Fruit fly (Drosophila melanogaster): ENCODE results near the gene mira.

mira gene

DNA sequence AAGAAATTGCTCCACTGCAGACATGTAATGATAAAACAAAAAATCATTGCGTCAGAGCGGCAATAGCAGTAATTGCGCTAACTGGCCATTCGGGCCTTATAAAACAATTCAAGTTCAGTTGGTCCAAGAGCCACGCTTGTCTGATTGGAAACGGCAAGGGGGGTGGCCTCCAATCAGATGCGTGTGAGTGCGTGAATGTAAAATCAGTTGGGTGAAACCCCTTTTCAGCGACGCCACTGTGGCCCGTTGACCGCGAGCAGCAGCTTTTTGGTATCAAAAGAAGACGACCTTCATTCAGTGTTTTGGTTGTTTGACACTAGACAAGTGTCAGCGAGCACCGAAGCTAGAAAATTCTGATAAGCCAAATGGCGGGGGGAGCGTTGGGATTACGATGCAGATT is 32.6 kb downstream of the mira start:
- TF ChIP-seq salr (GFP tag; optimal IDR thresholded peaks at IDR 0.05) (no peak), CG8632 (GFP tag; optimal IDR thresholded peaks at IDR 0.05) (no peak), Sox102F (GFP tag; optimal IDR thresholded peaks at IDR 0.05) (no peak), Hr39 (GFP tag; optimal IDR thresholded peaks at IDR 0.05) (no peak), CG6163 (GFP tag; IDR thresholded peaks at IDR 0.05) (no peak), cyc (GFP tag; optimal IDR thresholded peaks at IDR 0.05) (no peak), CG9139 (GFP tag; optimal IDR thresholded peaks at IDR 0.05) (no peak)

DNA sequence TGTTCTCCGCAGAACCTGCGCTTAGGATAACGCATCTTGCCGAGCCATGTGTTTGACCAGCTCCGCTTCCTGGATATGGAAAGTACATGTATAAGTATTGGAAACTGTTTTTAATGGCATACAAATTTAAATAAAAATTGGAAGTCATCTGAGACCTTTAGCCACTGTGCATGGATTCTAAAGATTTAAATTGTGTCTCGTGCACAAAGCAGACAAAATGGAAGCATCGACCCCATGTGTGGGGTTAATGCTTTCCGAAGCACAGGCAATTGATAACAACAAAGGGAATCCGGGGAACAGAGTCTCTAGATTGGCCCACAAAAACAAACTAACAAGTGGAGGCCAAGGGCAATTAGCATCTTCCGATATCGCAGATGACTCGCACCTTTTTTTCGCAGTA is 33.2 kb downstream of the mira start:
- TF ChIP-seq Lpt (GFP tag; optimal IDR thresholded peaks at IDR 0.05) = no peak
- TF ChIP-seq CG8119 (GFP tag; IDR thresholded peaks at IDR 0.05) = no peak
- peak; percentile 94 for TF ChIP-seq svp (GFP tag)

DNA sequence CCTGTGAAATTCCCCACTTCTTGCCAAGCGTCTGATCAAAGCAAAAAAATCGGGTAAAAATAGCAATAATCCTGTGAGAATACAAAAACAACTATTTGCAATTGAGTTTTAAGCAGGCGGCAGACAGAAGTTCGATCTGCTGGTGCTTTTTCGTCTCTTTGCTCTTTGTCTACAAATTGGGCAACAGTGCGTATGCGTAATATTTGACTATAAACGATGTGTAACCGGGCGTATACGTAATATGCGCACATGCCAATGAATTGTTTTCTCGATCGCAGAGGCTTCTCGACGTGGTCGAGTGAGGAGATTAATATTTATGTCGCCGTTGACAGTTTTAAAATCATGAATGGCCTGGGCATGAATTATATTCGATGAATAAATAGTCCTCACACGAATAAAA is 39.6 kb downstream of the mira start:
- TF ChIP-seq Ets96B (tag; optimal IDR thresholded peaks at IDR 0.05) = no peak
- TF ChIP-seq CG11294 (GFP tag; IDR thresholded peaks at IDR 0.05) = no peak
- TF ChIP-seq CG6808 (GFP tag; optimal IDR thresholded peaks at IDR 0.05) = no peak
- TF ChIP-seq Sox14 (GFP tag; optimal IDR thresholded peaks at IDR 0.05) = no peak
- TF ChIP-seq CG31627 (GFP tag; optimal IDR thresholded peaks at IDR 0.05) = no peak
- TF ChIP-seq cyc (GFP tag; optimal IDR thresholded peaks at IDR 0.05) = no peak
- TF ChIP-seq topi (GFP tag; optimal IDR thresholded peaks at IDR 0.05) = no peak
- TF ChIP-seq OdsH (GFP tag; optimal IDR thresholded peaks at IDR 0.05) = no peak
- no peak for TF ChIP-seq achi (GFP tag; optimal IDR thresholded peaks at IDR 0.05)
- no peak for TF ChIP-seq Smox (GFP tag; optimal IDR thresholded peaks at IDR 0.05)
- TF ChIP-seq Eip78C (GFP tag) = no peak
- no peak for TF ChIP-seq dac (GFP tag; optimal IDR thresholded peaks at IDR 0.05)
- no peak for TF ChIP-seq CG16779 (tag; optimal IDR thresholded peaks at IDR 0.05)
- TF ChIP-seq vri (GFP tag; optimal IDR thresholded peaks at IDR 0.05) = no peak

DNA sequence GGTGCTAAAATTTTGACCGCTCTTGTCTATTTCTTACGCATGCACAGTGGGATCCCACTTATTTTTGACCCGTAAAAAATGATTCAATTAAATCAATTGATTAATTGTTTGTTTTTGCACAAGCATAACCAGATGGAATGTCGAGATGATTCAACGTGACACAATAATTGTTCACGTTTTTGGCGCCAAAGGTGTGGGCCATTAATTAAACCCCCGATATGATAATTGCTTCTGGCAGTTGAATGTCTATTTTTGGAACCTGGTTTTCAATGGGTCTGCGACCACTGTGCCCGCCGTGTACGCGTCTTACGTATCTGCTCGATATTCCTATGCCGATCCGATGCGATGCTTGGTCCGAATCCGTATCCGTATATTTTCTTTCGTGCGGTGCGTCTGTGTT is 42.9 kb downstream of the mira start:
- peak; percentile 76 for TF ChIP-seq svp (GFP tag)
- no peak for TF ChIP-seq Eip93F (GFP tag; optimal IDR thresholded peaks at IDR 0.05)
- TF ChIP-seq OdsH (GFP tag; optimal IDR thresholded peaks at IDR 0.05) = peak; percentile 21
- TF ChIP-seq acj6 (GFP tag; optimal IDR thresholded peaks at IDR 0.05) = peak; percentile 19
- TF ChIP-seq CG11294 (GFP tag; IDR thresholded peaks at IDR 0.05) = peak; percentile 58; the same call in 1 of the 2 replicates
- peak; percentile 72 for TF ChIP-seq CG15336 (GFP tag; IDR thresholded peaks at IDR 0.05)
- TF ChIP-seq CG32006 (GFP tag; optimal IDR thresholded peaks at IDR 0.05) = peak; percentile 48
- no peak for TF ChIP-seq CG6276 (GFP tag; optimal IDR thresholded peaks at IDR 0.05)
- peak; percentile 16 for TF ChIP-seq CG10669 (GFP tag; optimal IDR thresholded peaks at IDR 0.05)
- no peak for TF ChIP-seq dsx (GFP tag; optimal IDR thresholded peaks at IDR 0.05; ENCODE audit: poor library complexity, severe bottlenecking)
- peak; percentile 37 for TF ChIP-seq Sox14 (GFP tag; optimal IDR thresholded peaks at IDR 0.05)
- TF ChIP-seq CG6808 (GFP tag; optimal IDR thresholded peaks at IDR 0.05) = no peak
- no peak for TF ChIP-seq CG16779 (tag; optimal IDR thresholded peaks at IDR 0.05)
- peak; percentile 78 for TF ChIP-seq Eip78C (GFP tag)
- peak; percentile 35 for TF ChIP-seq CG31627 (GFP tag; optimal IDR thresholded peaks at IDR 0.05)
- no peak for TF ChIP-seq CG7368 (GFP tag; optimal IDR thresholded peaks at IDR 0.05)
- TF ChIP-seq Smox (GFP tag; optimal IDR thresholded peaks at IDR 0.05) = no peak
- TF ChIP-seq Hr39 (GFP tag; optimal IDR thresholded peaks at IDR 0.05) = peak; percentile 40
- peak; percentile 33 for TF ChIP-seq cyc (GFP tag; optimal IDR thresholded peaks at IDR 0.05)
- TF ChIP-seq lz (GFP tag; optimal IDR thresholded peaks at IDR 0.05) = peak; percentile 26
- peak; percentile 56 for TF ChIP-seq CG6163 (GFP tag; IDR thresholded peaks at IDR 0.05)
- no peak for TF ChIP-seq dac (GFP tag; optimal IDR thresholded peaks at IDR 0.05)
- TF ChIP-seq spab (GFP tag; optimal IDR thresholded peaks at IDR 0.05) = no peak
- TF ChIP-seq achi (GFP tag; optimal IDR thresholded peaks at IDR 0.05) = peak; percentile 32
- peak; percentile 50 for TF ChIP-seq Hr4 (GFP tag; optimal IDR thresholded peaks at IDR 0.05)
- no peak for TF ChIP-seq Sox102F (GFP tag; optimal IDR thresholded peaks at IDR 0.05)
- TF ChIP-seq fd59A (GFP tag; optimal IDR thresholded peaks at IDR 0.05) = no peak
- peak; percentile 6 for TF ChIP-seq CG11902 (GFP tag; optimal IDR thresholded peaks at IDR 0.05)
- no peak for TF ChIP-seq fd85E (GFP tag; optimal IDR thresholded peaks at IDR 0.05)
- TF ChIP-seq eg (GFP tag; IDR thresholded peaks at IDR 0.05) = peak; percentile 66; the same call in 2 of the 3 replicates
- no peak for TF ChIP-seq CG6792 (GFP tag; optimal IDR thresholded peaks at IDR 0.05)
- TF ChIP-seq salr (GFP tag; optimal IDR thresholded peaks at IDR 0.05) = peak in 1 of 2 experiments; percentile 6
- TF ChIP-seq Ets21C (GFP tag; optimal IDR thresholded peaks at IDR 0.05) = no peak
- no peak for TF ChIP-seq CG3032 (tag; optimal IDR thresholded peaks at IDR 0.05)
- no peak for TF ChIP-seq CG11762 (GFP tag; optimal IDR thresholded peaks at IDR 0.05; ENCODE audit: insufficient read depth)
- no peak for TF ChIP-seq CG1621 (tag; optimal IDR thresholded peaks at IDR 0.05)
- TF ChIP-seq CG10631 (GFP tag; optimal IDR thresholded peaks at IDR 0.05) = peak; percentile 43
- peak; percentile 34 for TF ChIP-seq Met (GFP tag; optimal IDR thresholded peaks at IDR 0.05)
